Fruit fly (Drosophila melanogaster): ENCODE measurements around the gene Pgant5.

The Pgant5 gene

dm6 chr2L:5062799-5063404 lies 30.5 kb downstream of the Pgant5 start (continued):
- peak; percentile 32; the same call in 1 of the 2 replicates for TF ChIP-seq bbx (GFP tag; IDR thresholded peaks at IDR 0.05; ENCODE audit: partially characterized antibody)
- peak; percentile 7 for TF ChIP-seq CG1832 (GFP tag; optimal IDR thresholded peaks at IDR 0.05)
- no peak for TF ChIP-seq bigmax (GFP tag; optimal IDR thresholded peaks at IDR 0.05)
- TF ChIP-seq Atf6 (GFP tag; IDR thresholded peaks at IDR 0.05): no peak
- TF ChIP-seq CG9609 (GFP tag; optimal IDR thresholded peaks at IDR 0.05): no peak
- TF ChIP-seq sima (GFP tag; optimal IDR thresholded peaks at IDR 0.05): no peak
- TF ChIP-seq ci (GFP tag; IDR thresholded peaks at IDR 0.05): 0 out of 3 replicates have a peak, but pooled peaks have one; percentile 43
- TF ChIP-seq Deaf1 (tag; optimal IDR thresholded peaks at IDR 0.05): peak; percentile 41
- no peak for TF ChIP-seq Max (GFP tag; optimal IDR thresholded peaks at IDR 0.05)
- 0 out of 2 replicates have a peak, but pooled peaks have one; percentile 23 for TF ChIP-seq CG6689 (GFP tag; IDR thresholded peaks at IDR 0.05)
- TF ChIP-seq lab (GFP tag; optimal IDR thresholded peaks at IDR 0.05): peak; percentile 35
- peak in 1 of 2 experiments; percentile 8 for TF ChIP-seq Hr78 (GFP tag; optimal IDR thresholded peaks at IDR 0.05)
- TF ChIP-seq Mes4 (GFP tag; optimal IDR thresholded peaks at IDR 0.05): no peak
- no peak for TF ChIP-seq sob (GFP tag; IDR thresholded peaks at IDR 0.05)
- TF ChIP-seq Bgb (GFP tag; IDR thresholded peaks at IDR 0.05; ENCODE audit: partially characterized antibody): peak; percentile 7; the same call in 1 of the 2 replicates
- 0 out of 4 replicates have a peak, but pooled peaks have one; percentile 55 for TF ChIP-seq chinmo (GFP tag; IDR thresholded peaks at IDR 0.05; ENCODE audit: partially characterized antibody)
- peak; percentile 20 for TF ChIP-seq CG10543 (GFP tag; optimal IDR thresholded peaks at IDR 0.05)
- no peak for TF ChIP-seq tgo (GFP tag; IDR thresholded peaks at IDR 0.05)
- TF ChIP-seq onecut (GFP tag; IDR thresholded peaks at IDR 0.05): peak; percentile 84
- no peak for TF ChIP-seq Taf1 (GFP tag; IDR thresholded peaks at IDR 0.05)
- TF ChIP-seq so (GFP tag; IDR thresholded peaks at IDR 0.05): 0 out of 3 replicates have a peak, but pooled peaks have one; percentile 17
- TF ChIP-seq Hmr (GFP tag; optimal IDR thresholded peaks at IDR 0.05): peak; percentile 20
- TF ChIP-seq CG34376 (GFP tag; optimal IDR thresholded peaks at IDR 0.05): peak; percentile 26
- peak; percentile 19 for TF ChIP-seq Ets97D (GFP tag; optimal IDR thresholded peaks at IDR 0.05)
- TF ChIP-seq chm (GFP tag; IDR thresholded peaks at IDR 0.05): 0 out of 2 replicates have a peak, but pooled peaks have one; percentile 33
- peak; percentile 88 for TF ChIP-seq pfk (GFP tag; optimal IDR thresholded peaks at IDR 0.05)
- 0 out of 2 replicates have a peak, but pooled peaks have one; percentile 21 for TF ChIP-seq E2f1 (GFP tag; IDR thresholded peaks at IDR 0.05)
- no peak for TF ChIP-seq lov (optimal IDR thresholded peaks at IDR 0.05)
- 0 out of 3 replicates have a peak, but pooled peaks have one; percentile 30 for TF ChIP-seq lov (GFP tag; IDR thresholded peaks at IDR 0.05)
- TF ChIP-seq jumu (GFP tag; optimal IDR thresholded peaks at IDR 0.05): no peak
- TF ChIP-seq CG8281 (tag; optimal IDR thresholded peaks at IDR 0.05): no peak
- TF ChIP-seq CG16779 (GFP tag; IDR thresholded peaks at IDR 0.05): peak; percentile 50; the same call in 1 of the 2 replicates
- no peak for TF ChIP-seq CG30020 (tag; optimal IDR thresholded peaks at IDR 0.05)
- TF ChIP-seq Trl (optimal IDR thresholded peaks at IDR 0.05): no peak
- no peak for TF ChIP-seq Trl (GFP tag; optimal IDR thresholded peaks at IDR 0.05)
- TF ChIP-seq Fer1 (GFP tag; optimal IDR thresholded peaks at IDR 0.05): peak; percentile 11
- peak; percentile 55 for TF ChIP-seq CG8478 (optimal IDR thresholded peaks at IDR 0.05)
- TF ChIP-seq NFAT (GFP tag; IDR thresholded peaks at IDR 0.05): peak; percentile 30; the same call in 1 of the 2 replicates
- TF ChIP-seq ap (GFP tag; IDR thresholded peaks at IDR 0.05): no peak
- TF ChIP-seq CG31441 (GFP tag; IDR thresholded peaks at IDR 0.05): no peak
- no peak for TF ChIP-seq CG8924 (tag; optimal IDR thresholded peaks at IDR 0.05)
- no peak for TF ChIP-seq Atf-2 (GFP tag; optimal IDR thresholded peaks at IDR 0.05)
- no peak for TF ChIP-seq Dip2 (GFP tag; IDR thresholded peaks at IDR 0.05)
